Worm (Caenorhabditis elegans) whole organism, L4 larva: Measurements from ENCODE around the gene srx-26.

Experiments used
- F26F4.8 ChIP-seq: fragments of 200-800 bp; sonication (Bioruptor generic); conservative IDR thresholded peaks from 2 replicates; pipeline ENCODE4 v1.3.6; 2022; ENCODE audit warnings: missing genetic modification characterization, missing compliant biosample characterization
- T20F7.1 ChIP-seq: fragments of 200-800 bp; sonication (Bioruptor generic); optimal IDR thresholded peaks from 2 replicates; lab custom pipeline; 2018; ENCODE audit warnings: mild to moderate bottlenecking, missing genetic modification characterization, missing compliant biosample characterization
- Y105C5A.15 ChIP-seq: fragments of 200-800 bp; sonication (Bioruptor generic); IDR thresholded peaks from 2 replicates; pipeline ENCODE4 v1.3.6; 2022; ENCODE audit warnings: missing genetic modification characterization, missing compliant biosample characterization
- Y48G9A.11 ChIP-seq: fragments of 200-800 bp; sonication (Bioruptor generic); IDR thresholded peaks from 2 replicates; pipeline ENCODE4 v1.3.6; 2022; ENCODE audit warnings: missing genetic modification reagents, missing genetic modification characterization, missing compliant biosample characterization
- aha-1 ChIP-seq: fragments of 150-350 bp; peaks from one replicate; lab custom pipeline; 2014; ENCODE audit warnings: missing biosample characterization, missing genetic modification characterization
- ceh-20 ChIP-seq: fragments of 200-800 bp; sonication (Bioruptor generic); IDR thresholded peaks from 2 replicates; pipeline ENCODE4 v1.3.6; 2022; ENCODE audit warnings: missing genetic modification reagents, missing genetic modification characterization, missing compliant biosample characterization
- ceh-44 ChIP-seq: fragments of 200-800 bp; sonication (Bioruptor generic); IDR thresholded peaks from 2 replicates; pipeline ENCODE4 v1.3.6; 2022; ENCODE audit warnings: missing genetic modification reagents, missing genetic modification characterization, missing compliant biosample characterization
- ceh-82 ChIP-seq: sonication (generic microtip); optimal IDR thresholded peaks from 2 replicates; lab custom pipeline; 2017; ENCODE audit warnings: missing biosample characterization, missing genetic modification characterization
- ces-1 ChIP-seq: fragments of 150-350 bp; sonication (generic microtip); optimal IDR thresholded peaks from 4 replicates; lab custom pipeline; 2014; ENCODE audit warnings: missing biosample characterization, missing genetic modification reagents, missing genetic modification characterization
- cey-2 ChIP-seq: sonication (generic microtip); optimal IDR thresholded peaks from 3 replicates; lab custom pipeline; 2017; ENCODE audit warnings: missing genetic modification characterization, mild to moderate bottlenecking, missing compliant biosample characterization, antibody characterized with exemption, borderline replicate concordance; ENCODE audit not compliant: insufficient read depth
- ctbp-1 ChIP-seq: fragments of 200-800 bp; sonication (Bioruptor generic); IDR thresholded peaks from 2 replicates; pipeline ENCODE4 v1.3.6; 2022; ENCODE audit warnings: missing genetic modification reagents, missing genetic modification characterization, missing compliant biosample characterization
- daf-12 ChIP-seq: fragments of 150-350 bp; optimal IDR thresholded peaks from 2 replicates; lab custom pipeline; 2014; ENCODE audit warnings: missing biosample characterization, missing genetic modification reagents, missing genetic modification characterization
- daf-19 ChIP-seq: fragments of 200-800 bp; sonication (Bioruptor generic); conservative IDR thresholded peaks from 2 replicates; pipeline ENCODE4 v1.3.6; 2022; ENCODE audit warnings: missing genetic modification characterization, missing compliant biosample characterization
- daf-8 ChIP-seq: fragments of 200-800 bp; sonication (Bioruptor generic); IDR thresholded peaks from 2 replicates; pipeline ENCODE4 v1.3.6; 2022; ENCODE audit warnings: missing genetic modification characterization, missing compliant biosample characterization
- dmd-8 ChIP-seq: fragments of 200-800 bp; sonication (Bioruptor generic); IDR thresholded peaks from 2 replicates; pipeline ENCODE4 v1.3.6; 2022; ENCODE audit warnings: missing genetic modification characterization, missing compliant biosample characterization
- duxl-1 ChIP-seq: sonication (generic microtip); optimal IDR thresholded peaks from 2 replicates; lab custom pipeline; 2016; ENCODE audit warnings: mild to moderate bottlenecking, missing genetic modification characterization, moderate library complexity, missing compliant biosample characterization; ENCODE audit not compliant: poor library complexity
- egl-43 ChIP-seq: fragments of 200-800 bp; sonication (Bioruptor generic); IDR thresholded peaks from 2 replicates; pipeline ENCODE4 v1.3.6; 2022; ENCODE audit warnings: missing genetic modification reagents, missing genetic modification characterization, missing compliant biosample characterization
- fos-1 ChIP-seq: fragments of 150-350 bp; optimal IDR thresholded peaks from 2 replicates; lab custom pipeline; 2014; ENCODE audit warnings: missing biosample characterization, missing genetic modification characterization
- lin-1 ChIP-seq: fragments of 200-800 bp; sonication (Bioruptor generic); IDR thresholded peaks from 2 replicates; pipeline ENCODE4 v1.3.6; 2022; ENCODE audit warnings: missing genetic modification reagents, missing genetic modification characterization, missing compliant biosample characterization
- lin-38 ChIP-seq: fragments of 200-800 bp; sonication (Bioruptor generic); IDR thresholded peaks from 2 replicates; pipeline ENCODE4 v1.3.6; 2022; ENCODE audit warnings: missing genetic modification reagents, missing genetic modification characterization, missing compliant biosample characterization
- lir-3 ChIP-seq: sonication (generic microtip); optimal IDR thresholded peaks from 2 replicates; lab custom pipeline; 2016; ENCODE audit warnings: mild to moderate bottlenecking, missing genetic modification characterization, missing compliant biosample characterization
- madf-5 ChIP-seq, 2 experiments: fragments of 200-800 bp; sonication (Bioruptor generic); IDR thresholded peaks; 2 replicates each; pipeline ENCODE4 v1.3.6; 2022; ENCODE audit warnings: missing compliant biosample characterization in 2 of 2, missing genetic modification characterization in 2 of 2
- madf-9 ChIP-seq: fragments of 200-800 bp; sonication (Bioruptor generic); conservative IDR thresholded peaks from 2 replicates; pipeline ENCODE4 v1.3.6; 2022; ENCODE audit warnings: missing genetic modification reagents, missing genetic modification characterization, missing compliant biosample characterization
- mdl-1 ChIP-seq, 2 experiments: fragments of 150-350 bp in 1 of 2; sonication (generic microtip) in 1 of 2; optimal IDR thresholded peaks; 2 replicates each; lab custom pipeline; 2014 to 2017; ENCODE audit warnings: missing biosample characterization in 2 of 2, missing genetic modification characterization in 2 of 2
- mes-2 ChIP-seq: sonication (generic microtip); optimal IDR thresholded peaks from 2 replicates; lab custom pipeline; 2016; ENCODE audit warnings: missing genotype, mild to moderate bottlenecking, missing genetic modification characterization, missing compliant biosample characterization; ENCODE audit not compliant: poor library complexity, severe bottlenecking
- mxl-2 ChIP-seq: fragments of 200-800 bp; sonication (Bioruptor generic); conservative IDR thresholded peaks from 2 replicates; pipeline ENCODE4 v1.3.6; 2022; ENCODE audit warnings: missing genetic modification reagents, missing genetic modification characterization, missing compliant biosample characterization
- nhr-102 ChIP-seq: sonication (generic microtip); optimal IDR thresholded peaks from 2 replicates; lab custom pipeline; 2016; ENCODE audit warnings: mild to moderate bottlenecking, missing genetic modification characterization, moderate library complexity, missing compliant biosample characterization
- nhr-42 ChIP-seq: fragments of 200-800 bp; sonication (Bioruptor generic); IDR thresholded peaks from 2 replicates; pipeline ENCODE4 v1.3.6; 2022; ENCODE audit warnings: missing genetic modification characterization, missing compliant biosample characterization
- nhr-48 ChIP-seq: sonication (generic microtip); optimal IDR thresholded peaks from 2 replicates; lab custom pipeline; 2016; ENCODE audit warnings: mild to moderate bottlenecking, missing genetic modification characterization, missing compliant biosample characterization
- nhr-76 ChIP-seq: fragments of 150-350 bp; optimal IDR thresholded peaks from 2 replicates; lab custom pipeline; 2014; ENCODE audit warnings: missing biosample characterization, missing genetic modification characterization
- php-3 ChIP-seq: fragments of 200-800 bp; sonication (Bioruptor generic); IDR thresholded peaks from 2 replicates; pipeline ENCODE4 v1.3.6; 2022; ENCODE audit warnings: missing genetic modification reagents, missing genetic modification characterization, missing compliant biosample characterization
- set-16 ChIP-seq: fragments of 200-800 bp; sonication (Bioruptor generic); IDR thresholded peaks from 2 replicates; pipeline ENCODE4 v1.3.6; 2022; ENCODE audit warnings: missing genetic modification reagents, missing genetic modification characterization, missing compliant biosample characterization
- snpc-1.2 ChIP-seq: fragments of 200-800 bp; sonication (Bioruptor generic); IDR thresholded peaks from 2 replicates; pipeline ENCODE4 v1.3.6; 2022; ENCODE audit warnings: missing genetic modification reagents, missing genetic modification characterization, missing compliant biosample characterization
- tra-1 ChIP-seq: fragments of 200-800 bp; sonication (Bioruptor generic); IDR thresholded peaks from 2 replicates; pipeline ENCODE4 v1.3.6; 2022; ENCODE audit warnings: missing genetic modification reagents, missing genetic modification characterization, missing compliant biosample characterization
- unc-62 ChIP-seq, 3 experiments: fragments of 150-350 bp in 1 of 3; sonication (generic microtip); optimal IDR thresholded peaks in 2 of 3; peaks in 1 of 3; 1 replicate in 1 of 3; 2 replicates in 2 of 3; lab custom pipeline; 2014 to 2017; ENCODE audit warnings: missing biosample characterization in 3 of 3, missing genetic modification characterization in 3 of 3, missing genetic modification reagents in 3 of 3, missing genotype in 1 of 3
- ztf-7 ChIP-seq: fragments of 150-350 bp; optimal IDR thresholded peaks from 2 replicates; lab custom pipeline; 2014; ENCODE audit warnings: missing biosample characterization, missing genetic modification characterization

The srx-26 gene

DNA sequence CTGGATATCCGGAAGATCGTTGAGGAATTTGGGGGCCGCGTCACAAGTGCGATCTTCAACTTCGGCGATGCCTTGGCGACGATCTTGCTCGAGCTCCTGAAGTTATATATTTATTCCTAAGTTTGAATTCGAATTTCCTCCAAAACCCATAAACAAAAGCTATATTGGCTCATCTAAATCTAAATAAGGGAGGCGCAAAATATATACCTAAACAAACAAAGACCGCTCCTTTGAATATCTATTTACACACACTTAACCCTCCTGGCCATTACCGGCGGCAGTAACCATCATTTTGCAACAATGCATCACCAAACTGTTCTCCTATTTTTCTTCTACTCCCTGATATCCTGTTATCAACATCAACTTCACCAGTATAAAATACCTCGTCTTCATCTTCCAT is 43.1 kb upstream of the srx-26 start, which contains the start of gene F54E2.2:
Gene F54E2.2 (plus strand): TSS at position 301 of the 400 bp plus-strand sequence.
- TF ChIP-seq daf-19 (GFP tag; lab: Robert Waterston, UW) = no peak
- TF ChIP-seq ceh-20 = no peak
- no peak for TF ChIP-seq F26F4.8 (GFP tag; lab: Robert Waterston, UW)
- no peak for TF ChIP-seq T20F7.1
- TF ChIP-seq nhr-102 (tag; lab: Kevin White, UChicago) = no peak
- no peak for TF ChIP-seq ceh-82 (tag; lab: Kevin White, UChicago)
- no peak for TF ChIP-seq cey-2 (tag; lab: Kevin White, UChicago)
- TF ChIP-seq set-16 (GFP tag; lab: Robert Waterston, UW) = no peak
- TF ChIP-seq mdl-1 (tag; optimal IDR thresholded peaks at IDR 0.05; lab: Kevin White, UChicago) = no peak
- TF ChIP-seq Y105C5A.15 (GFP tag; lab: Robert Waterston, UW) = no peak
- TF ChIP-seq ctbp-1 (GFP tag; lab: Robert Waterston, UW) = no peak
- TF ChIP-seq madf-9 = no peak
- no peak for TF ChIP-seq fos-1
- no peak for TF ChIP-seq mes-2

DNA sequence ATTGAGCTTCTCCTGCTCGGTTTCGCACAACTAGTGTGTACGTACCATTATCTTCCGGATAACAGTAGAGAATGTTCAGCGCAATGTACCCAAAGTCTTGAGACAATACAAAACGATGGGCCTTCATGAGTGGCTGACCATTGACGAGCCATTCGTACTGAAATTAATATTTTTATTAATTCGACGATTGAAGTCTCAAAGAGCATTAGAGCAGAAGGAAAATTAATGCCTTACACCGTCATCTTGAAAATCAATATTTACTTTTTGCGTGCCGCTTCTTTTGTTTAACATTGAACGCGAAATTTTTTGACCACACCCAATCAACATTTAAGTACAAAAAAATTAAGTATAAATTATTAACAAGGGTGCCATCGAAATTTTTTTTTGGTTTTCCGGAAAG is 40.1 kb upstream of the srx-26 start:
- TF ChIP-seq aha-1 (tag; lab: Kevin White, UChicago) (peak; percentile 66), ceh-82 (tag; lab: Kevin White, UChicago) (no peak), nhr-76 (tag; lab: Kevin White, UChicago) (no peak), lir-3 (no peak), duxl-1 (tag; lab: Kevin White, UChicago) (no peak), Y105C5A.15 (GFP tag; lab: Robert Waterston, UW) (no peak), nhr-102 (tag; lab: Kevin White, UChicago) (no peak), lin-1 (GFP tag; lab: Robert Waterston, UW) (no peak)
- TF ChIP-seq, all 104 proteins: peak for 1

DNA sequence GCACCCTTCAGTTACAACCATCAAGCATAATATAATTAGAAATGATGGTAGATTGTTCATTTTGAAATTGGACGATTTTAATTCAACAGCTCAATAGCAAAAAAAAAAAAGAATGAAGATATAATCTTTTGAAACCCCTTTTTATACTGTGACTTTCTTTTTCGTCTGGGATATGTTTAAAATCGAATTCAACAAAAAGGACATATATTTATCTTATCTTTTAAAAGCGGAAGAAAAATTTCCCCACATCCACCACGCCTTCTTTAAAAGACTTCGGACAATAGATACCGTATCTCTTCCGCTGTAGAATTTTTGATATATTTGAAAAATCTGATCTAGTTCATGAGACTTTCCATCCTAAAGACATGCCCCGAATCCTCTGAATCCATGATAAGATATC is 27.9 kb upstream of the srx-26 start, which contains the start of gene R05D8.11:
Gene R05D8.11 (minus strand): TSS at position 101 of the 400 bp plus-strand sequence.
- TF ChIP-seq ceh-44 (GFP tag; lab: Robert Waterston, UW) = no peak
- TF ChIP-seq ces-1 (GFP tag; lab: Kevin White, UChicago) = no peak
- no peak for TF ChIP-seq nhr-48 (tag; lab: Kevin White, UChicago)
- no peak for TF ChIP-seq dmd-8 (GFP tag; lab: Robert Waterston, UW)
- no peak for TF ChIP-seq nhr-76 (tag; lab: Kevin White, UChicago)
- no peak for TF ChIP-seq egl-43 (GFP tag; lab: Robert Waterston, UW)

DNA sequence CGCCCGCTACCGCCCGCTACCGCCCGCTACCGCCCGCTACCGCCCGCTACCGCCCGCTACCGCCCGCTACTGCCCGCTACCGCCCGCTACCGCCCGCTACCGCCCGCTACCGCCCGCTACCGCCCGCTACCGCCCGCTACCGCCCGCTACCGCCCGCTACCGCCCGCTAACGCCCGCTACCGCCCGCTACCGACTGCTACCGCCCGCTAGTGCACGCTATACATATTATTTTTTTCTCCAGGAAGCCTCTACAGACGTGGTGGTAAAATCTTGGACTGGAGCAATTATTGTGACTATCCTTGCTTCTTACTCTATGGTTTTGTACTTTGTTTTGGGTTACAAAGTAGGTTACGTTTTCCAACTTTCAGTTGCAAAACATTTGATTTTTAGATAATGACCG is 25.6 kb upstream of the srx-26 start:
- TF ChIP-seq set-16 (GFP tag; lab: Robert Waterston, UW) = peak; percentile 80
- TF ChIP-seq, all 104 proteins: peak for 1; not testable (repeated sequence) for 103

DNA sequence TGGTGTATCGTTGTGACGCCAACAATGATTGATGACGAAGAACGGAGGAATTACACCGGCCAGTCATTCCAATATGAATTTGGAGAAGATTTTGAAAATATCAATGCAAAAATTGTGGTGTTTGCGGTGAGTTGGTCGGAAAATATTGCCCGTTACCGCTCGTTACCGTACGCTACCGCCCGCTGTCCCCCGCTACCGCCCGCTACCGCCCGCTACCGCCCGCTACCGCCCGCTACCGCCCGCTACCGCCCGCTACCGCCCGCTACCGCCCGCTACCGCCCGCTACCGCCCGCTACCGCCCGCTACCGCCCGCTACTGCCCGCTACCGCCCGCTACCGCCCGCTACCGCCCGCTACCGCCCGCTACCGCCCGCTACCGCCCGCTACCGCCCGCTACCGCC is 24.5 kb upstream of the srx-26 start:
- TF ChIP-seq egl-43 (GFP tag; lab: Robert Waterston, UW) (0 out of 2 replicates have a peak, but pooled peaks have one; percentile 12), set-16 (GFP tag; lab: Robert Waterston, UW) (peak; percentile 60)

DNA sequence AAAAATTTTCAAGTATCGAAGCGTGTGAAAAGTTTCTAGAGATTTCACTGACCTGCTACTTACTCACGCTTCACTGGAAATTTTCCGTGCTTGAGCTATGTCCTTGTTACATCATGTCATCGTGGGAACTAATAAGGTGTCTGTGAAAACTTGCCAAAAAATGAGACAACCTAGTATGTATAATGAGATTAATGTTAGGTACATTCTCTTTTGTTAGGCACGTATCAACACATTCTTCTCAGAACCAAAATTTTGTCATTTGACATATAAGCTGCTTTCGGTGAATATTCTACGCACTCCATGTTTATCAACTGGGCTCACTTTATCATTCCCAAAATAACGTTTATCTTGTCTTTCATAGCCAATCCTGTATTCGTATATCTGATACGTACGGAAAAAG is 21.1 kb upstream of the srx-26 start, which contains the start of gene srj-18:
Gene srj-18 (plus strand): TSS at position 301 of the 400 bp plus-strand sequence.
- TF ChIP-seq fos-1 (no peak), snpc-1.2 (GFP tag; lab: Robert Waterston, UW) (no peak), unc-62 (GFP tag; optimal IDR thresholded peaks at IDR 0.05 in 1 of 2; lab: Kevin White, UChicago) (no peak), unc-62 (tag; optimal IDR thresholded peaks at IDR 0.05; lab: Kevin White, UChicago) (no peak), ztf-7 (tag; lab: Kevin White, UChicago) (no peak), nhr-102 (tag; lab: Kevin White, UChicago) (no peak), madf-5 (GFP tag; IDR thresholded peaks at IDR 0.05; lab: Robert Waterston, UW) (no peak), lin-1 (GFP tag; lab: Robert Waterston, UW) (no peak), daf-12 (tag; lab: Kevin White, UChicago) (no peak), aha-1 (tag; lab: Kevin White, UChicago) (no peak), mxl-2 (GFP tag; lab: Robert Waterston, UW) (no peak), php-3 (GFP tag; lab: Robert Waterston, UW) (no peak), daf-8 (no peak), lin-38 (GFP tag; lab: Robert Waterston, UW) (no peak), tra-1 (GFP tag; lab: Robert Waterston, UW) (no peak), Y48G9A.11 (no peak), nhr-42 (GFP tag; lab: Robert Waterston, UW) (no peak)
